Worm (Caenorhabditis elegans) whole organism, mixed stage, embryonic: Measurements from ENCODE around the gene cpt-5.

Experiments used
- ceh-43 ChIP-seq: fragments of 200-800 bp; sonication (Bioruptor generic); optimal IDR thresholded peaks from 2 replicates; lab custom pipeline; 2018; ENCODE audit warnings: mild to moderate bottlenecking, missing genetic modification characterization, moderate library complexity, missing compliant biosample characterization
- ces-1 ChIP-seq: fragments of 150-350 bp; optimal IDR thresholded peaks from 2 replicates; lab custom pipeline; 2014; ENCODE audit warnings: missing biosample characterization, missing genetic modification reagents, missing genetic modification characterization
- cnd-1 ChIP-seq: fragments of 200-800 bp; sonication (Bioruptor generic); optimal IDR thresholded peaks from 2 replicates; lab custom pipeline; 2018; ENCODE audit warnings: mild to moderate bottlenecking, missing genetic modification characterization, missing compliant biosample characterization
- drap-1 ChIP-seq: fragments of 200-800 bp; sonication (Bioruptor generic); optimal IDR thresholded peaks from 3 replicates; lab custom pipeline; 2018; ENCODE audit warnings: mild to moderate bottlenecking, missing genetic modification characterization, missing compliant biosample characterization
- lsy-2 ChIP-seq: fragments of 150-350 bp; optimal IDR thresholded peaks from 2 replicates; lab custom pipeline; 2014; ENCODE audit warnings: missing biosample characterization, missing genetic modification characterization
- mab-5 ChIP-seq: fragments of 150-350 bp; optimal IDR thresholded peaks from 2 replicates; lab custom pipeline; 2014; ENCODE audit warnings: missing biosample characterization, missing genetic modification characterization
- mls-2 ChIP-seq: sonication (generic microtip); optimal IDR thresholded peaks from 2 replicates; lab custom pipeline; 2016; ENCODE audit warnings: mild to moderate bottlenecking, missing genetic modification characterization, moderate library complexity, missing compliant biosample characterization
- nhr-237 ChIP-seq: fragments of 150-350 bp; optimal IDR thresholded peaks from 2 replicates; lab custom pipeline; 2014; ENCODE audit warnings: missing biosample characterization, missing genetic modification characterization
- nhr-76 ChIP-seq: sonication (generic microtip); optimal IDR thresholded peaks from 2 replicates; lab custom pipeline; 2017; ENCODE audit warnings: missing biosample characterization, missing genetic modification characterization
- pha-4 ChIP-seq: fragments of 150-350 bp; optimal IDR thresholded peaks from 2 replicates; lab custom pipeline; 2018; ENCODE audit warnings: missing biosample characterization, missing genetic modification reagents, missing genetic modification characterization
- snpc-4 ChIP-seq: fragments of 150-350 bp; optimal IDR thresholded peaks from 2 replicates; lab custom pipeline; 2014; ENCODE audit warnings: missing biosample characterization, missing genetic modification characterization
- unc-62 ChIP-seq: fragments of 150-350 bp; optimal IDR thresholded peaks from 2 replicates; lab custom pipeline; 2014; ENCODE audit warnings: missing biosample characterization, missing genetic modification reagents, missing genetic modification characterization

ce11 chrV:13830813-13831212, 42.2 kb upstream of the cpt-5 start, which contains the start of gene str-165:
- no peak for TF ChIP-seq snpc-4 (tag; lab: Kevin White, UChicago)
- TF ChIP-seq cnd-1 (tag; lab: Kevin White, UChicago) = no peak
- TF ChIP-seq mab-5 (tag; lab: Kevin White, UChicago) = no peak
- TF ChIP-seq mls-2 (tag; lab: Kevin White, UChicago) = no peak
- TF ChIP-seq lsy-2 (tag; lab: Kevin White, UChicago) = no peak
- TF ChIP-seq nhr-237 = no peak
- no peak for TF ChIP-seq drap-1 (GFP tag; lab: Kevin White, UChicago)
- no peak for TF ChIP-seq ceh-43 (GFP tag; lab: Kevin White, UChicago)
- TF ChIP-seq unc-62 (GFP tag; lab: Kevin White, UChicago) = no peak
- TF ChIP-seq nhr-76 = no peak
- no peak for TF ChIP-seq pha-4 (tag; lab: Kevin White, UChicago)
- no peak for TF ChIP-seq ces-1 (GFP tag; lab: Kevin White, UChicago)
